Worm (Caenorhabditis elegans) whole organism, late embryonic: ENCODE measurements around the gene suex-1.
A peak's percentile ranks its signal among the peaks of the same experiment; 100 is the strongest.

Experiments used
- C08G9.2 ChIP-seq: sonication (generic microtip); optimal IDR thresholded peaks from 2 replicates; lab custom pipeline; 2016; ENCODE audit warnings: mild to moderate bottlenecking, missing genetic modification characterization, moderate library complexity, missing compliant biosample characterization
- F13H6.1 ChIP-seq: sonication (generic microtip); optimal IDR thresholded peaks from 2 replicates; lab custom pipeline; 2016; ENCODE audit warnings: missing genetic modification characterization, missing compliant biosample characterization
- K02D7.2 ChIP-seq: sonication (generic microtip); optimal IDR thresholded peaks from 2 replicates; lab custom pipeline; 2017; ENCODE audit warnings: mild to moderate bottlenecking, missing genetic modification characterization, missing compliant biosample characterization
- Y22D7AL.16 ChIP-seq: sonication (generic microtip); optimal IDR thresholded peaks from 2 replicates; lab custom pipeline; 2016; ENCODE audit warnings: missing genetic modification characterization, missing compliant biosample characterization
- ahr-1 ChIP-seq: sonication (generic microtip); optimal IDR thresholded peaks from 2 replicates; lab custom pipeline; 2016; ENCODE audit warnings: missing genetic modification characterization, missing compliant biosample characterization
- ama-1 ChIP-seq: fragments of 150-350 bp; optimal IDR thresholded peaks from 2 replicates; lab custom pipeline; 2014
- ceh-24 ChIP-seq: sonication (generic microtip); optimal IDR thresholded peaks from 2 replicates; lab custom pipeline; 2016; ENCODE audit warnings: mild to moderate bottlenecking, missing genetic modification characterization, missing compliant biosample characterization
- ceh-30 ChIP-seq: fragments of 150-350 bp; optimal IDR thresholded peaks from 2 replicates; lab custom pipeline; 2014; ENCODE audit warnings: missing biosample characterization, missing genetic modification characterization
- ceh-34 ChIP-seq: sonication (generic microtip); optimal IDR thresholded peaks from 2 replicates; lab custom pipeline; 2016; ENCODE audit warnings: mild to moderate bottlenecking, missing genetic modification characterization, missing compliant biosample characterization
- ceh-48 ChIP-seq: sonication (generic microtip); optimal IDR thresholded peaks from 2 replicates; lab custom pipeline; 2016; ENCODE audit warnings: missing genetic modification characterization, inconsistent platforms, missing compliant biosample characterization
- che-1 ChIP-seq: sonication (generic microtip); optimal IDR thresholded peaks from 2 replicates; lab custom pipeline; 2016; ENCODE audit warnings: mild to moderate bottlenecking, missing genetic modification characterization, missing compliant biosample characterization
- dmd-4 ChIP-seq: sonication (generic microtip); optimal IDR thresholded peaks from 2 replicates; lab custom pipeline; 2016; ENCODE audit warnings: borderline replicate concordance, missing genetic modification characterization, missing compliant biosample characterization
- elt-2 ChIP-seq: sonication (generic microtip); optimal IDR thresholded peaks from 2 replicates; lab custom pipeline; 2016; ENCODE audit warnings: missing genetic modification reagents, missing genetic modification characterization, missing compliant biosample characterization
- elt-4 ChIP-seq: sonication (generic microtip); optimal IDR thresholded peaks from 2 replicates; lab custom pipeline; 2016; ENCODE audit warnings: missing genetic modification characterization, missing compliant biosample characterization
- ets-4 ChIP-seq: sonication (generic microtip); optimal IDR thresholded peaks from 2 replicates; lab custom pipeline; 2016; ENCODE audit warnings: missing genetic modification characterization, missing compliant biosample characterization
- fkh-10 ChIP-seq: fragments of 150-350 bp; optimal IDR thresholded peaks from 2 replicates; lab custom pipeline; 2014; ENCODE audit warnings: missing biosample characterization, missing genetic modification reagents, missing genetic modification characterization
- hlh-13 ChIP-seq: fragments of 200-800 bp; sonication (Bioruptor generic); optimal IDR thresholded peaks from 2 replicates; lab custom pipeline; 2018; ENCODE audit warnings: mild to moderate bottlenecking, missing genetic modification characterization, missing compliant biosample characterization
- hlh-15 ChIP-seq: sonication (generic microtip); optimal IDR thresholded peaks from 2 replicates; lab custom pipeline; 2016; ENCODE audit warnings: missing genetic modification characterization, missing compliant biosample characterization
- hlh-6 ChIP-seq: sonication (generic microtip); optimal IDR thresholded peaks from 2 replicates; lab custom pipeline; 2016; ENCODE audit warnings: missing genotype, missing genetic modification characterization, missing compliant biosample characterization
- hlh-8 ChIP-seq: sonication (generic microtip); optimal IDR thresholded peaks from 2 replicates; lab custom pipeline; 2016; ENCODE audit warnings: missing genotype, missing genetic modification characterization, missing compliant biosample characterization
- lim-6 ChIP-seq: sonication (generic microtip); optimal IDR thresholded peaks from 2 replicates; lab custom pipeline; 2016; ENCODE audit warnings: missing genetic modification characterization, missing compliant biosample characterization
- nhr-11 ChIP-seq: fragments of 150-350 bp; optimal IDR thresholded peaks from 2 replicates; lab custom pipeline; 2014; ENCODE audit warnings: missing biosample characterization, missing genetic modification characterization
- nhr-232 ChIP-seq: sonication (generic microtip); optimal IDR thresholded peaks from 2 replicates; lab custom pipeline; 2016; ENCODE audit warnings: missing genetic modification characterization, missing compliant biosample characterization
- npax-4 ChIP-seq: sonication (generic microtip); optimal IDR thresholded peaks from 2 replicates; lab custom pipeline; 2016; ENCODE audit warnings: missing genetic modification characterization, missing compliant biosample characterization
- pag-3 ChIP-seq: sonication (generic microtip); optimal IDR thresholded peaks from 2 replicates; lab custom pipeline; 2016; ENCODE audit warnings: missing compliant biosample characterization, missing genetic modification characterization, borderline replicate concordance
- pat-9 ChIP-seq: fragments of 200-800 bp; sonication (Bioruptor generic); optimal IDR thresholded peaks from 2 replicates; lab custom pipeline; 2018; ENCODE audit warnings: mild to moderate bottlenecking, missing genetic modification characterization, moderate library complexity, missing compliant biosample characterization
- pha-2 ChIP-seq: sonication (generic microtip); optimal IDR thresholded peaks from 2 replicates; lab custom pipeline; 2017; ENCODE audit warnings: mild to moderate bottlenecking, missing genetic modification characterization, missing compliant biosample characterization
- pha-4 ChIP-seq: fragments of 150-350 bp; optimal IDR thresholded peaks from 2 replicates; lab custom pipeline; 2018; ENCODE audit warnings: missing biosample characterization, missing genetic modification reagents, missing genetic modification characterization
- pros-1 ChIP-seq: fragments of 150-350 bp; optimal IDR thresholded peaks from 2 replicates; lab custom pipeline; 2014; ENCODE audit warnings: missing biosample characterization, missing genetic modification reagents, missing genetic modification characterization
- ref-2 ChIP-seq: sonication (generic microtip); optimal IDR thresholded peaks from 2 replicates; lab custom pipeline; 2016; ENCODE audit warnings: missing genetic modification characterization, missing compliant biosample characterization
- rnt-1 ChIP-seq: sonication (generic microtip); optimal IDR thresholded peaks from 2 replicates; lab custom pipeline; 2016; ENCODE audit warnings: missing genetic modification characterization, missing compliant biosample characterization
- sdc-2 ChIP-seq: sonication (generic microtip); optimal IDR thresholded peaks from 2 replicates; lab custom pipeline; 2016; ENCODE audit warnings: missing genotype, missing genetic modification characterization, missing compliant biosample characterization
- sox-2 ChIP-seq: fragments of 200-800 bp; sonication (Bioruptor generic); IDR thresholded peaks from 2 replicates; pipeline ENCODE4 v1.3.6; 2022; ENCODE audit warnings: missing genetic modification reagents, missing genetic modification characterization, missing compliant biosample characterization
- sox-4 ChIP-seq: sonication (generic microtip); optimal IDR thresholded peaks from 2 replicates; lab custom pipeline; 2017; ENCODE audit warnings: mild to moderate bottlenecking, missing genetic modification characterization, inconsistent platforms, missing compliant biosample characterization
- syd-9 ChIP-seq: sonication (generic microtip); optimal IDR thresholded peaks from 2 replicates; lab custom pipeline; 2016; ENCODE audit warnings: mild to moderate bottlenecking, missing genetic modification characterization, moderate library complexity, missing compliant biosample characterization
- tbx-7 ChIP-seq: sonication (generic microtip); optimal IDR thresholded peaks from 2 replicates; lab custom pipeline; 2016; ENCODE audit warnings: missing genotype, missing genetic modification characterization, missing compliant biosample characterization
- ttx-3 ChIP-seq: sonication (generic microtip); optimal IDR thresholded peaks from 2 replicates; lab custom pipeline; 2016; ENCODE audit warnings: missing genetic modification reagents, missing genetic modification characterization, missing compliant biosample characterization
- unc-42 ChIP-seq: sonication (generic microtip); optimal IDR thresholded peaks from 2 replicates; lab custom pipeline; 2016; ENCODE audit warnings: missing genotype, missing genetic modification characterization, missing compliant biosample characterization
- ztf-16 ChIP-seq: sonication (generic microtip); optimal IDR thresholded peaks from 2 replicates; lab custom pipeline; 2017; ENCODE audit warnings: missing genetic modification characterization, missing compliant biosample characterization

Gene suex-1

ce11 chrII:5511417-5512353 lies 13.6 kb upstream of the suex-1 start (continued):
- no peak for TF ChIP-seq F13H6.1 (tag; lab: Kevin White, UChicago)
- TF ChIP-seq elt-4 (tag; lab: Kevin White, UChicago): no peak
- TF ChIP-seq ttx-3 (tag; lab: Kevin White, UChicago): no peak
- peak; percentile 35 for TF ChIP-seq tbx-7 (tag; lab: Kevin White, UChicago)
- TF ChIP-seq fkh-10 (GFP tag; lab: Kevin White, UChicago): no peak
- TF ChIP-seq nhr-11: no peak
- no peak for TF ChIP-seq dmd-4 (tag; lab: Kevin White, UChicago)
- TF ChIP-seq C08G9.2 (tag; lab: Kevin White, UChicago): peak; percentile 13
- no peak for TF ChIP-seq K02D7.2 (tag; lab: Kevin White, UChicago)
- TF ChIP-seq hlh-6 (tag; lab: Kevin White, UChicago): no peak
- no peak for TF ChIP-seq che-1 (tag; lab: Kevin White, UChicago)
- no peak for TF ChIP-seq ceh-30
- TF ChIP-seq ets-4: peak; percentile 44
- no peak for TF ChIP-seq sdc-2 (tag; lab: Kevin White, UChicago)
- no peak for TF ChIP-seq npax-4
- no peak for TF ChIP-seq sox-4
- no peak for TF ChIP-seq hlh-15
- no peak for TF ChIP-seq ztf-16
- no peak for TF ChIP-seq sox-2 (GFP tag; lab: Robert Waterston, UW)
- no peak for TF ChIP-seq ceh-48 (tag; lab: Kevin White, UChicago)
- TF ChIP-seq syd-9 (tag; lab: Kevin White, UChicago): no peak

ce11 chrII:5505820-5506287 lies 7.8 kb upstream of the suex-1 start, which contains the start of gene npp-24:
Gene npp-24, plus strand, starts transcription at chrII:5505870.
- no peak for TF ChIP-seq fkh-10 (GFP tag; lab: Kevin White, UChicago)
- TF ChIP-seq tbx-7 (tag; lab: Kevin White, UChicago): no peak
- TF ChIP-seq elt-2: peak; percentile 6

ce11 chrII:5503760-5504159 lies 5.7 kb upstream of the suex-1 start, which contains the start of gene cyp-44A1:
Gene cyp-44A1, plus strand, starts transcription at chrII:5504044.
- TF ChIP-seq pat-9 (no peak), elt-2 (peak; percentile 74), npax-4 (no peak)

- TF ChIP-seq ahr-1 (tag; lab: Kevin White, UChicago) (no peak), ceh-34 (tag; lab: Kevin White, UChicago) (no peak), Y22D7AL.16 (tag; lab: Kevin White, UChicago) (no peak), ets-4 (no peak), unc-42 (tag; lab: Kevin White, UChicago) (peak; percentile 81), hlh-13 (GFP tag; lab: Kevin White, UChicago) (no peak), elt-2 (no peak), rnt-1 (no peak)
These were observed 3.1 kb upstream of the suex-1 start, which contains the start of gene F12A10.8 for ce11 chrII:5500986-5501657. Gene F12A10.8, minus strand, starts transcription at chrII:5501064.

ce11 chrII:5500470-5500869 lies 2.4 kb upstream of the suex-1 start, which contains the start of gene fzy-1:
Gene fzy-1, plus strand, starts transcription at chrII:5500770.
- TF ChIP-seq pha-4 (tag; lab: Kevin White, UChicago): no peak
- no peak for TF ChIP-seq nhr-232 (tag; lab: Kevin White, UChicago)
- TF ChIP-seq ref-2 (tag; lab: Kevin White, UChicago): no peak
- TF ChIP-seq hlh-15: no peak
- no peak for TF ChIP-seq pag-3
- no peak for TF ChIP-seq ceh-24 (tag; lab: Kevin White, UChicago)
- TF ChIP-seq lim-6 (tag; lab: Kevin White, UChicago): no peak
- no peak for TF ChIP-seq ama-1
- no peak for TF ChIP-seq F13H6.1 (tag; lab: Kevin White, UChicago)
- TF ChIP-seq hlh-8 (tag; lab: Kevin White, UChicago): no peak
- TF ChIP-seq pha-2 (tag; lab: Kevin White, UChicago): no peak
- TF ChIP-seq pros-1 (tag; lab: Kevin White, UChicago): no peak
- TF ChIP-seq dmd-4 (tag; lab: Kevin White, UChicago): no peak
